Worm (Caenorhabditis elegans): Measurements from ENCODE around the gene eif-3.L.

Gene eif-3.L

DNA sequence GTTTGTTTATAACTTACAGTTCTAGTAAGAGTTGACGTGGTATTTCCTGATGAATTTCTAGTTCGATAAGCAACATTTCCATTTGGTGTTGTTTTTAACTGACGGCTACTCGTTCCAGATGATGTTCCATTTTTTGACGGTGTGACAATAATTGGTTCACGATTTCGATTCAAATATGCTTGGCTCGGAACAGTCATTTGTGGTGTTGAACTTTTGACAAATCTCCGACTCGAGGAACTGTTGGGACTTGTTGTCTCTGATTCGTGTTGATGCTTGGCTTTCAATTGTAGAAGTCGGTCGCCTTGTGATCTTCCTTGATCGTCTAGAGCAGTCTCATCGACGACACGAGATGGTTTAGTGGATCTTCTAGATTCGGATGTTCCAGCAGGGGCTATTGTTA is 30.7 kb downstream of the eif-3.L start:
- TF ChIP-seq sptf-1 (tag; optimal IDR thresholded peaks at IDR 0.05) = no peak
- no peak for TF ChIP-seq mls-2 (tag; optimal IDR thresholded peaks at IDR 0.05)
- TF ChIP-seq nhr-76 (tag; optimal IDR thresholded peaks at IDR 0.05) = no peak
- no peak for TF ChIP-seq tbx-8 (GFP tag; optimal IDR thresholded peaks at IDR 0.05)

ce11 chrII:5589690-5590089 is 32.6 kb downstream of the eif-3.L start, which contains the start of gene C17G10.13:
C17G10.13 (minus strand) TSS chrII:5589790.
- TF ChIP-seq ces-1 (GFP tag; optimal IDR thresholded peaks at IDR 0.05) = no peak
- TF ChIP-seq ceh-39 (tag; optimal IDR thresholded peaks at IDR 0.05) = no peak
- no peak for TF ChIP-seq cnd-1 (tag; optimal IDR thresholded peaks at IDR 0.05)
- TF ChIP-seq unc-120 (tag; optimal IDR thresholded peaks at IDR 0.05; ENCODE audit: poor library complexity, severe bottlenecking) = no peak
- no peak for TF ChIP-seq blmp-1 (tag; optimal IDR thresholded peaks at IDR 0.05)
- no peak for TF ChIP-seq elt-1 (tag; optimal IDR thresholded peaks at IDR 0.05; ENCODE audit: borderline replicate concordance, insufficient read depth)
- no peak for TF ChIP-seq mab-5 (tag; optimal IDR thresholded peaks at IDR 0.05)
- no peak for TF ChIP-seq M03D4.4 (tag; optimal IDR thresholded peaks at IDR 0.05)
- TF ChIP-seq lsy-2 (tag; optimal IDR thresholded peaks at IDR 0.05) = no peak
- no peak for TF ChIP-seq lin-13 (tag; optimal IDR thresholded peaks at IDR 0.05)
- no peak for TF ChIP-seq nhr-28 (tag; optimal IDR thresholded peaks at IDR 0.05)
- no peak for TF ChIP-seq mep-1 (tag; optimal IDR thresholded peaks at IDR 0.05)
- no peak for TF ChIP-seq ham-2 (GFP tag; optimal IDR thresholded peaks at IDR 0.05)
- no peak for TF ChIP-seq nhr-237 (tag; optimal IDR thresholded peaks at IDR 0.05)

- TF ChIP-seq cnd-1 (tag; optimal IDR thresholded peaks at IDR 0.05) (no peak), drap-1 (GFP tag; optimal IDR thresholded peaks at IDR 0.05) (no peak), bed-3 (GFP tag; optimal IDR thresholded peaks at IDR 0.05) (no peak), sem-2 (GFP tag; optimal IDR thresholded peaks at IDR 0.05) (no peak), nhr-237 (tag; optimal IDR thresholded peaks at IDR 0.05) (no peak), elt-3 (tag; optimal IDR thresholded peaks at IDR 0.05) (no peak), nhr-76 (tag; optimal IDR thresholded peaks at IDR 0.05) (no peak), nhr-28 (tag; optimal IDR thresholded peaks at IDR 0.05) (no peak), nhr-12 (tag; optimal IDR thresholded peaks at IDR 0.05) (no peak), ceh-43 (GFP tag; optimal IDR thresholded peaks at IDR 0.05) (no peak), ceh-83 (GFP tag; optimal IDR thresholded peaks at IDR 0.05) (no peak), mab-5 (tag; optimal IDR thresholded peaks at IDR 0.05) (no peak), ces-1 (GFP tag; optimal IDR thresholded peaks at IDR 0.05) (no peak), lin-32 (GFP tag; optimal IDR thresholded peaks at IDR 0.05) (no peak)
Observed at ce11 chrII:5587794-5588193, 34.5 kb downstream of the eif-3.L start.

DNA sequence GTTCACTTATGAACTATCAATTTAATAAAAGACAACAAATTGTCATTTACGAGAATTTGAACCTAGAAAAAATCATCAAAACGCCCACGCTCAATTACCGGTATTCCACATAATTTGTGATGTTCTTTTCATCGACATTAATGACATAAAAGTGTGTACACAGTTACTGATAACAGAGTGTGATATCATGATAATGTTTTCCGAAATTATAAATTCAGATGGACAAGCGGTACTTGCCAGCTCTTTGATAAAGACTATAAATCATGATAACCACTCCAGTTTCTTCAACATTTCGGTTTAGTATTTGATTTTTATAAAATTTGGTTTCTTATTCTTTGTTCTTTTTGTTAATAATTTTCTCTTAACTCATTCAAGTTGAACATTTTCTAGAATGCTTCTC is 36.5 kb downstream of the eif-3.L start, which contains the start of gene lys-8:
Gene lys-8, plus strand, starts transcription at position 391 of the 400 bp plus-strand sequence.
- no peak for TF ChIP-seq flh-1 (GFP tag; optimal IDR thresholded peaks at IDR 0.05)
- TF ChIP-seq lin-32 (GFP tag; optimal IDR thresholded peaks at IDR 0.05) = no peak
- TF ChIP-seq snpc-4 (tag; optimal IDR thresholded peaks at IDR 0.05) = no peak
- TF ChIP-seq tbx-8 (GFP tag; optimal IDR thresholded peaks at IDR 0.05) = no peak
- TF ChIP-seq nhr-76 (tag; optimal IDR thresholded peaks at IDR 0.05) = no peak
- TF ChIP-seq bed-3 (GFP tag; optimal IDR thresholded peaks at IDR 0.05) = no peak
- TF ChIP-seq unc-120 (tag; optimal IDR thresholded peaks at IDR 0.05; ENCODE audit: poor library complexity, severe bottlenecking) = no peak
- no peak for TF ChIP-seq cnd-1 (tag; optimal IDR thresholded peaks at IDR 0.05)

ce11 chrII:5582309-5582708 is 40.0 kb downstream of the eif-3.L start, which contains the start of gene T25E4.2:
T25E4.2 (minus strand) TSS chrII:5582409.
- TF ChIP-seq M03D4.4 (tag; optimal IDR thresholded peaks at IDR 0.05) = no peak
- TF ChIP-seq nhr-28 (tag; optimal IDR thresholded peaks at IDR 0.05) = no peak
- TF ChIP-seq snpc-4 (tag; optimal IDR thresholded peaks at IDR 0.05) = no peak
- no peak for TF ChIP-seq nhr-2 (tag; optimal IDR thresholded peaks at IDR 0.05)
- no peak for TF ChIP-seq hlh-1 (tag; optimal IDR thresholded peaks at IDR 0.05)
- no peak for TF ChIP-seq pha-4 (tag; optimal IDR thresholded peaks at IDR 0.05)
- no peak for TF ChIP-seq flh-1 (GFP tag; optimal IDR thresholded peaks at IDR 0.05)
- no peak for TF ChIP-seq sptf-1 (tag; optimal IDR thresholded peaks at IDR 0.05)
- no peak for TF ChIP-seq elt-1 (tag; optimal IDR thresholded peaks at IDR 0.05; ENCODE audit: borderline replicate concordance, insufficient read depth)
- TF ChIP-seq ham-2 (GFP tag; optimal IDR thresholded peaks at IDR 0.05) = no peak
- TF ChIP-seq mls-2 (tag; optimal IDR thresholded peaks at IDR 0.05) = no peak
- TF ChIP-seq drap-1 (GFP tag; optimal IDR thresholded peaks at IDR 0.05) = no peak
